Fruit fly (Drosophila melanogaster) whole organism, prepupa: ENCODE data around the gene Cpr67B.

Source experiments
- CG10631 ChIP-seq: fragments of 200-800 bp; sonication (Bioruptor generic); optimal IDR thresholded peaks from 2 replicates; lab custom pipeline; 2016; ENCODE audit warnings: missing biosample characterization, missing genetic modification characterization
- CG10669 ChIP-seq: fragments of 200-800 bp; sonication (Bioruptor generic); optimal IDR thresholded peaks from 3 replicates; lab custom pipeline; 2018; ENCODE audit warnings: missing biosample characterization, mild to moderate bottlenecking, missing genetic modification characterization, moderate library complexity
- CG11294 ChIP-seq: fragments of 200-800 bp; sonication (Bioruptor generic); IDR thresholded peaks from 2 replicates; pipeline ENCODE4 v1.3.6; 2022; ENCODE audit warnings: missing biosample characterization, missing genetic modification characterization
- CG11762 ChIP-seq: fragments of 200-800 bp; sonication (Bioruptor generic); optimal IDR thresholded peaks from 3 replicates; lab custom pipeline; 2016; ENCODE audit warnings: missing biosample characterization, missing genetic modification characterization; ENCODE audit not compliant: insufficient read depth
- CG11902 ChIP-seq: fragments of 200-800 bp; sonication (Bioruptor generic); optimal IDR thresholded peaks from 3 replicates; lab custom pipeline; 2016; ENCODE audit warnings: missing biosample characterization, missing genetic modification characterization
- CG15336 ChIP-seq: fragments of 200-800 bp; sonication (Bioruptor generic); IDR thresholded peaks from 2 replicates; pipeline ENCODE4 v1.3.6; 2022; ENCODE audit warnings: missing biosample characterization, missing genetic modification characterization
- CG1621 ChIP-seq: fragments of 200-800 bp; sonication (Bioruptor generic); optimal IDR thresholded peaks from 3 replicates; lab custom pipeline; 2018; ENCODE audit warnings: missing biosample characterization, mild to moderate bottlenecking, missing genetic modification characterization
- CG16779 ChIP-seq: fragments of 200-800 bp; sonication (Bioruptor generic); optimal IDR thresholded peaks from 3 replicates; lab custom pipeline; 2017; ENCODE audit warnings: missing biosample characterization, mild to moderate bottlenecking, missing genetic modification characterization
- CG3032 ChIP-seq: fragments of 200-800 bp; optimal IDR thresholded peaks from 2 replicates; lab custom pipeline; 2019; ENCODE audit warnings: missing biosample characterization, mild to moderate bottlenecking, missing genetic modification characterization, moderate library complexity
- CG31627 ChIP-seq: fragments of 200-800 bp; sonication (Bioruptor generic); optimal IDR thresholded peaks from 3 replicates; lab custom pipeline; 2016; ENCODE audit warnings: missing biosample characterization, missing genetic modification characterization
- CG32006 ChIP-seq: fragments of 200-800 bp; sonication (Bioruptor generic); optimal IDR thresholded peaks from 3 replicates; lab custom pipeline; 2017; ENCODE audit warnings: missing biosample characterization, mild to moderate bottlenecking, missing genetic modification characterization
- CG34406 ChIP-seq: fragments of 200-800 bp; sonication (Bioruptor generic); optimal IDR thresholded peaks from 3 replicates; lab custom pipeline; 2016; ENCODE audit warnings: missing biosample characterization, missing genetic modification characterization
- CG3919 ChIP-seq: fragments of 200-800 bp; sonication (Bioruptor generic); optimal IDR thresholded peaks from 3 replicates; lab custom pipeline; 2016; ENCODE audit warnings: missing biosample characterization, missing genetic modification characterization
- CG4318 ChIP-seq: fragments of 200-800 bp; sonication (Bioruptor generic); optimal IDR thresholded peaks from 3 replicates; lab custom pipeline; 2017; ENCODE audit warnings: missing biosample characterization, mild to moderate bottlenecking, missing genetic modification characterization
- CG6163 ChIP-seq: fragments of 200-800 bp; sonication (Bioruptor generic); IDR thresholded peaks from 3 replicates; pipeline ENCODE4 v1.3.6; 2022; ENCODE audit warnings: missing biosample characterization, missing genetic modification characterization
- CG6276 ChIP-seq: fragments of 200-800 bp; sonication (Bioruptor generic); optimal IDR thresholded peaks from 2 replicates; lab custom pipeline; 2017; ENCODE audit warnings: missing biosample characterization, mild to moderate bottlenecking, missing genetic modification characterization
- CG6808 ChIP-seq: fragments of 200-800 bp; sonication (Bioruptor generic); optimal IDR thresholded peaks from 3 replicates; lab custom pipeline; 2017; ENCODE audit warnings: missing biosample characterization, missing genetic modification characterization, mild to moderate bottlenecking, moderate library complexity, missing genetic modification reagents
- CG7368 ChIP-seq: fragments of 200-800 bp; sonication (Bioruptor generic); optimal IDR thresholded peaks from 3 replicates; lab custom pipeline; 2016; ENCODE audit warnings: missing biosample characterization, missing genetic modification characterization
- CG8119 ChIP-seq: fragments of 200-800 bp; sonication (Bioruptor generic); IDR thresholded peaks from 3 replicates; pipeline ENCODE4 v1.3.6; 2022; ENCODE audit warnings: missing biosample characterization, missing genetic modification characterization
- CG8319 ChIP-seq: fragments of 200-800 bp; sonication (Bioruptor generic); optimal IDR thresholded peaks from 3 replicates; lab custom pipeline; 2016; ENCODE audit warnings: missing biosample characterization, missing genetic modification characterization
- CG9139 ChIP-seq: fragments of 200-800 bp; sonication (Bioruptor generic); optimal IDR thresholded peaks from 3 replicates; lab custom pipeline; 2017; ENCODE audit warnings: missing biosample characterization, mild to moderate bottlenecking, missing genetic modification characterization
- Eip75B ChIP-seq: fragments of 200-800 bp; sonication (Bioruptor generic); optimal IDR thresholded peaks from 3 replicates; lab custom pipeline; 2016; ENCODE audit warnings: missing biosample characterization, missing genetic modification characterization
- Eip78C ChIP-seq: fragments of 200-800 bp; sonication (Bioruptor generic); peaks from one replicate; lab custom pipeline; 2016; ENCODE audit warnings: missing biosample characterization, missing genetic modification characterization
- Eip93F ChIP-seq: fragments of 200-800 bp; sonication (Bioruptor generic); optimal IDR thresholded peaks from 2 replicates; lab custom pipeline; 2016; ENCODE audit warnings: missing biosample characterization, mild to moderate bottlenecking, missing genetic modification characterization
- Ets21C ChIP-seq: fragments of 200-800 bp; sonication (Bioruptor generic); optimal IDR thresholded peaks from 3 replicates; lab custom pipeline; 2016; ENCODE audit warnings: missing biosample characterization, missing genetic modification characterization
- Ets96B ChIP-seq: fragments of 200-800 bp; optimal IDR thresholded peaks from 2 replicates; lab custom pipeline; 2019; ENCODE audit warnings: missing biosample characterization, mild to moderate bottlenecking, missing genetic modification characterization, moderate library complexity
- Hr38 ChIP-seq: sonication (Bioruptor generic); optimal IDR thresholded peaks from 2 replicates; lab custom pipeline; 2016; ENCODE audit warnings: missing biosample characterization, missing genetic modification characterization
- Hr39 ChIP-seq: fragments of 200-800 bp; sonication (Bioruptor generic); optimal IDR thresholded peaks from 2 replicates; lab custom pipeline; 2016; ENCODE audit warnings: missing biosample characterization, missing genetic modification characterization
- Hr4 ChIP-seq: fragments of 200-800 bp; sonication (Bioruptor generic); optimal IDR thresholded peaks from 3 replicates; lab custom pipeline; 2016; ENCODE audit warnings: missing biosample characterization, missing genetic modification characterization
- Lpt ChIP-seq: fragments of 200-800 bp; sonication (Bioruptor generic); optimal IDR thresholded peaks from 3 replicates; lab custom pipeline; 2016; ENCODE audit warnings: missing biosample characterization, missing genetic modification characterization
- Smox ChIP-seq: fragments of 200-800 bp; sonication (Bioruptor generic); optimal IDR thresholded peaks from 3 replicates; lab custom pipeline; 2016; ENCODE audit warnings: missing biosample characterization, missing genetic modification characterization
- Sox102F ChIP-seq: fragments of 200-800 bp; sonication (Bioruptor generic); optimal IDR thresholded peaks from 2 replicates; lab custom pipeline; 2016; ENCODE audit warnings: missing biosample characterization, mild to moderate bottlenecking, missing genetic modification characterization
- Sox14 ChIP-seq: fragments of 200-800 bp; sonication (Bioruptor generic); optimal IDR thresholded peaks from 3 replicates; lab custom pipeline; 2016; ENCODE audit warnings: missing biosample characterization, missing genetic modification characterization
- Sox15 ChIP-seq: fragments of 200-800 bp; sonication (Bioruptor generic); optimal IDR thresholded peaks from 3 replicates; lab custom pipeline; 2016; ENCODE audit warnings: missing biosample characterization, missing genetic modification characterization
- achi ChIP-seq: fragments of 200-800 bp; sonication (Bioruptor generic); optimal IDR thresholded peaks from 3 replicates; lab custom pipeline; 2016; ENCODE audit warnings: missing biosample characterization, missing genetic modification characterization
- cyc ChIP-seq: fragments of 200-800 bp; sonication (Bioruptor generic); optimal IDR thresholded peaks from 3 replicates; lab custom pipeline; 2016; ENCODE audit warnings: missing biosample characterization, missing genetic modification characterization
- dac ChIP-seq: fragments of 200-800 bp; sonication (Bioruptor generic); optimal IDR thresholded peaks from 2 replicates; lab custom pipeline; 2017; ENCODE audit warnings: missing biosample characterization, mild to moderate bottlenecking, missing genetic modification characterization
- dsx ChIP-seq: fragments of 200-800 bp; optimal IDR thresholded peaks from 3 replicates; lab custom pipeline; 2019; ENCODE audit warnings: missing biosample characterization, mild to moderate bottlenecking, missing genetic modification characterization, moderate library complexity; ENCODE audit not compliant: poor library complexity, severe bottlenecking
- eg ChIP-seq: fragments of 200-800 bp; sonication (Bioruptor generic); IDR thresholded peaks from 3 replicates; pipeline ENCODE4 v1.3.6; 2022; ENCODE audit warnings: missing biosample characterization, missing genetic modification characterization
- esn ChIP-seq: fragments of 200-800 bp; sonication (Bioruptor generic); optimal IDR thresholded peaks from 2 replicates; lab custom pipeline; 2016; ENCODE audit warnings: missing biosample characterization, mild to moderate bottlenecking, missing genetic modification characterization, moderate library complexity
- fd85E ChIP-seq: fragments of 200-800 bp; sonication (Bioruptor generic); optimal IDR thresholded peaks from 3 replicates; lab custom pipeline; 2016; ENCODE audit warnings: missing biosample characterization, missing genetic modification characterization
- fkh ChIP-seq: fragments of 200-800 bp; sonication (Bioruptor generic); optimal IDR thresholded peaks from 3 replicates; lab custom pipeline; 2017; ENCODE audit warnings: missing biosample characterization, mild to moderate bottlenecking, missing genetic modification characterization, moderate library complexity
- lz ChIP-seq: fragments of 200-800 bp; sonication (Bioruptor generic); optimal IDR thresholded peaks from 3 replicates; lab custom pipeline; 2016; ENCODE audit warnings: missing biosample characterization, missing genetic modification characterization
- net ChIP-seq: fragments of 200-800 bp; sonication (Bioruptor generic); optimal IDR thresholded peaks from 3 replicates; lab custom pipeline; 2016; ENCODE audit warnings: missing biosample characterization, missing genetic modification characterization
- pdm3 ChIP-seq: fragments of 200-800 bp; sonication (Bioruptor generic); optimal IDR thresholded peaks from 3 replicates; lab custom pipeline; 2016; ENCODE audit warnings: missing biosample characterization, missing genetic modification characterization
- salr ChIP-seq, 2 experiments: fragments of 200-800 bp; sonication (Bioruptor generic); optimal IDR thresholded peaks; 3 replicates each; lab custom pipeline; 2016 to 2018; ENCODE audit warnings: missing biosample characterization in 2 of 2, missing genetic modification characterization in 2 of 2, mild to moderate bottlenecking in 1 of 2
- spab ChIP-seq: fragments of 200-800 bp; sonication (Bioruptor generic); optimal IDR thresholded peaks from 2 replicates; lab custom pipeline; 2017; ENCODE audit warnings: missing biosample characterization, mild to moderate bottlenecking, missing genetic modification characterization, missing genetic modification reagents
- svp ChIP-seq: fragments of 200-800 bp; sonication (Bioruptor generic); peaks from one replicate; lab custom pipeline; 2016; ENCODE audit warnings: missing biosample characterization, missing genetic modification characterization
- topi ChIP-seq: fragments of 200-800 bp; sonication (Bioruptor generic); optimal IDR thresholded peaks from 3 replicates; lab custom pipeline; 2016; ENCODE audit warnings: missing biosample characterization, missing genetic modification characterization
- vri ChIP-seq: fragments of 200-800 bp; sonication (Bioruptor generic); optimal IDR thresholded peaks from 3 replicates; lab custom pipeline; 2016; ENCODE audit warnings: missing biosample characterization, mild to moderate bottlenecking, missing genetic modification characterization

Gene Cpr67B

DNA sequence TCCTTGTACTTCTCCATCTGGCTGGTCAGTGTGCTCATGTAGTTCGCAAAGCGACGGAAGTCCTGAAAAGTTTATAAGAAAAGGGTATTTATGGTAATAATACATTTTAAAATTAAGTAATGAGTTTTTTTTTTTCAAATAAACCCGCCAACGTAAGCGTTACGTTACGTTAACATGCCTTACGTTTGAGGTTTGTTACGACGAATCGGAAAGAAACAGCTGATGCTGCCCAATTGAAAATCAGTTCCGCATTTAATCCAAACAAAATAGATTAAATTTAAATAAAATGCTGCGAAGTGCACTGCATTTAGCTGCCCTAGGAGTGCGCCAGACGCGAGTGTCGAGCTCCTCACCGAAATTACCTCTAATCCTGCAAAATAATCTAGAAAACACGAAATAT is 40.5 kb upstream of the Cpr67B start, which contains the start of gene mRRF1:
TSS of gene mRRF1 (plus strand) at position 220 of the 400 bp plus-strand sequence.
- no peak for TF ChIP-seq Sox102F (GFP tag; lab: Kevin White, UChicago)
- peak; percentile 15 for TF ChIP-seq Eip93F (GFP tag; lab: Kevin White, UChicago)
- TF ChIP-seq achi: peak; percentile 58

DNA sequence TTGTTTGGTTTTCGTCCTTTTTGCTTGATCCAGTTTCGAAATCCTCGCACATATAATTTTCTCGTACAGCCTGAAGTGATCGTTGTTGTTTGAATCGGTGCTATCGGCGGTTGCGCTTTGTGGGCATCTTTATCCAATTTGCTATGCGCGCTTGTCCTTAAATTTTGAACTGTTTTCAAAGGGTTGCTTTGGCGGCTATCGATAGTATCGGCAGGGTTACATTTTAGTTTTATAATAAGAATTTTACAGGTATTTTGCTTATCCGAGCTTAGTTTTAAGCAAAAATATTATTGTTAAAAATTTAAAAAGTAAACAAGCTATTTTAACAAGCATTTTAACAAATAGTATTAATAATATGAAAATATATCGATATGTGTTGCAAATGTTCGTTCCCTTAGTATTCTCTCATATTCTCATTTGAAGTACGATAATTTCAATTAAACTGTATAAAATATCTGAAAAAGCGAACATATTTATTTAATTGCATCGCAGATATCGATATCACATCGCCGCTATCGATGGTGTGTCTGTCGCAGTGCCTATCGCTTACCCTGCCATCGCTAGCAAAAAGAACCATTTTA is 37.7 kb upstream of the Cpr67B start, which contains the start of the genes Klp67A and CG4452:
TSS of gene Klp67A (minus strand) at position 197 of the 581 bp plus-strand sequence.
TSS of gene CG4452 (plus strand) at position 528 of the 581 bp plus-strand sequence.
- TF ChIP-seq CG11762: no peak
- no peak for TF ChIP-seq Ets96B
- peak; percentile 30 for TF ChIP-seq cyc (GFP tag; lab: Kevin White, UChicago)
- TF ChIP-seq Hr4: no peak
- TF ChIP-seq dac (GFP tag; lab: Kevin White, UChicago): no peak
- peak; percentile 26 for TF ChIP-seq CG31627
- TF ChIP-seq topi (GFP tag; lab: Kevin White, UChicago): no peak
- TF ChIP-seq Sox14 (GFP tag; lab: Kevin White, UChicago): no peak
- peak; percentile 38 for TF ChIP-seq lz (GFP tag; lab: Kevin White, UChicago)
- no peak for TF ChIP-seq CG4318
- no peak for TF ChIP-seq Eip75B (GFP tag; lab: Kevin White, UChicago)
- TF ChIP-seq CG6163 (GFP tag; lab: Robert Waterston, UW): peak; percentile 69
- TF ChIP-seq spab (GFP tag; lab: Kevin White, UChicago): no peak
- no peak for TF ChIP-seq net (GFP tag; lab: Kevin White, UChicago)
- TF ChIP-seq CG11902 (GFP tag; lab: Kevin White, UChicago): peak; percentile 4
- TF ChIP-seq CG6808 (GFP tag; lab: Kevin White, UChicago): no peak
- no peak for TF ChIP-seq CG32006 (GFP tag; lab: Kevin White, UChicago)
- no peak for TF ChIP-seq CG9139 (GFP tag; lab: Kevin White, UChicago)
- no peak for TF ChIP-seq Hr39 (GFP tag; lab: Kevin White, UChicago)
- no peak for TF ChIP-seq CG11294 (GFP tag; lab: Robert Waterston, UW)
- peak; percentile 2 for TF ChIP-seq achi
- no peak for TF ChIP-seq CG8319
- TF ChIP-seq salr (GFP tag; optimal IDR thresholded peaks at IDR 0.05; lab: Kevin White, UChicago): no peak
- no peak for TF ChIP-seq vri (GFP tag; lab: Kevin White, UChicago)
- no peak for TF ChIP-seq CG34406 (GFP tag; lab: Kevin White, UChicago)
- 0 out of 3 replicates have a peak, but pooled peaks have one; percentile 16 for TF ChIP-seq eg (GFP tag; lab: Robert Waterston, UW)
- no peak for TF ChIP-seq Ets21C (GFP tag; lab: Kevin White, UChicago)
- TF ChIP-seq CG15336 (GFP tag; lab: Robert Waterston, UW): no peak
- TF ChIP-seq Hr38 (GFP tag; lab: Kevin White, UChicago): no peak
- TF ChIP-seq CG10669 (GFP tag; lab: Kevin White, UChicago): no peak
- TF ChIP-seq fd85E (GFP tag; lab: Kevin White, UChicago): no peak
- peak; percentile 62 for TF ChIP-seq esn
- peak; percentile 64 for TF ChIP-seq svp
- TF ChIP-seq CG1621: no peak
- TF ChIP-seq pdm3 (GFP tag; lab: Kevin White, UChicago): no peak
- no peak for TF ChIP-seq CG3919 (GFP tag; lab: Kevin White, UChicago)
- peak; percentile 77 for TF ChIP-seq Eip78C (GFP tag; lab: Kevin White, UChicago)
- TF ChIP-seq Smox (GFP tag; lab: Kevin White, UChicago): no peak
- TF ChIP-seq dsx: no peak
- TF ChIP-seq Sox102F (GFP tag; lab: Kevin White, UChicago): no peak
- peak; percentile 30 for TF ChIP-seq Eip93F (GFP tag; lab: Kevin White, UChicago)
- TF ChIP-seq CG7368 (GFP tag; lab: Kevin White, UChicago): no peak
- TF ChIP-seq CG6276 (GFP tag; lab: Kevin White, UChicago): no peak
- no peak for TF ChIP-seq CG16779 (tag; lab: Kevin White, UChicago)
- TF ChIP-seq fkh: peak; percentile 11
- no peak for TF ChIP-seq Lpt (GFP tag; lab: Kevin White, UChicago)
- TF ChIP-seq CG3032 (tag; lab: Kevin White, UChicago): peak; percentile 24
- TF ChIP-seq CG8119 (GFP tag; lab: Robert Waterston, UW): no peak
- no peak for TF ChIP-seq CG10631 (GFP tag; lab: Kevin White, UChicago)
- no peak for TF ChIP-seq Sox15 (GFP tag; lab: Kevin White, UChicago)
